Fruit fly (Drosophila melanogaster) whole organism, embryonic: ENCODE results near the gene da.
A peak's percentile ranks its signal among the peaks of the same experiment; 100 is the strongest.

Experiments used
- Abd-B ChIP-seq: fragments of 200-800 bp; sonication (Bioruptor generic); optimal IDR thresholded peaks from 2 replicates; lab custom pipeline; 2018; ENCODE audit warnings: missing biosample characterization, mild to moderate bottlenecking, missing genetic modification characterization, moderate library complexity
- Atf-2 ChIP-seq: fragments of 200-800 bp; sonication (Bioruptor generic); optimal IDR thresholded peaks from 2 replicates; lab custom pipeline; 2016; ENCODE audit warnings: missing biosample characterization, missing genetic modification characterization
- Bteb2 ChIP-seq: fragments of 200-800 bp; sonication (Bioruptor generic); optimal IDR thresholded peaks from 2 replicates; lab custom pipeline; 2016; ENCODE audit warnings: missing biosample characterization, missing genetic modification characterization
- CG10209 ChIP-seq: fragments of 200-800 bp; sonication (Bioruptor generic); optimal IDR thresholded peaks from 3 replicates; lab custom pipeline; 2017; ENCODE audit warnings: missing biosample characterization, mild to moderate bottlenecking, missing genetic modification characterization, missing genetic modification reagents
- CG11247 ChIP-seq: fragments of 200-800 bp; sonication (Bioruptor generic); IDR thresholded peaks from 2 replicates; pipeline ENCODE4 v1.3.6; 2022; ENCODE audit warnings: missing biosample characterization, missing genetic modification characterization
- CG11504 ChIP-seq: fragments of 200-800 bp; sonication (Bioruptor generic); optimal IDR thresholded peaks from 3 replicates; lab custom pipeline; 2019; ENCODE audit warnings: missing biosample characterization, mild to moderate bottlenecking, missing genetic modification characterization, moderate library complexity
- CG12299 ChIP-seq: fragments of 200-800 bp; sonication (Bioruptor generic); optimal IDR thresholded peaks from 2 replicates; lab custom pipeline; 2018; ENCODE audit warnings: missing biosample characterization, mild to moderate bottlenecking, missing genetic modification characterization
- CG12391 ChIP-seq: fragments of 200-800 bp; sonication (Bioruptor generic); optimal IDR thresholded peaks from 3 replicates; lab custom pipeline; 2018; ENCODE audit warnings: missing biosample characterization, mild to moderate bottlenecking, missing genetic modification characterization, moderate library complexity
- CG13894 ChIP-seq: fragments of 200-800 bp; sonication (Bioruptor generic); optimal IDR thresholded peaks from 3 replicates; lab custom pipeline; 2018; ENCODE audit warnings: missing biosample characterization, mild to moderate bottlenecking, missing genetic modification characterization, moderate library complexity
- CG14667 ChIP-seq: fragments of 200-800 bp; sonication (Bioruptor generic); IDR thresholded peaks from 2 replicates; pipeline ENCODE4 v1.3.6; 2022; ENCODE audit warnings: missing biosample characterization, missing genetic modification characterization
- CG18011 ChIP-seq: fragments of 200-800 bp; sonication (Bioruptor generic); optimal IDR thresholded peaks from 2 replicates; lab custom pipeline; 2017; ENCODE audit warnings: missing biosample characterization, missing genetic modification characterization, mild to moderate bottlenecking, moderate library complexity, missing genotype
- CG18262 ChIP-seq: fragments of 200-800 bp; optimal IDR thresholded peaks from 3 replicates; lab custom pipeline; 2019; ENCODE audit warnings: missing biosample characterization, mild to moderate bottlenecking, missing genetic modification characterization, moderate library complexity
- CG2199 ChIP-seq: fragments of 200-800 bp; sonication (Bioruptor generic); IDR thresholded peaks from 3 replicates; pipeline ENCODE4 v1.3.6; 2022; ENCODE audit warnings: missing biosample characterization, missing genetic modification characterization
- CG31365 ChIP-seq: fragments of 200-800 bp; sonication (Bioruptor generic); optimal IDR thresholded peaks from 2 replicates; lab custom pipeline; 2018; ENCODE audit warnings: missing biosample characterization, mild to moderate bottlenecking, missing genetic modification characterization
- CG32532 ChIP-seq: fragments of 200-800 bp; sonication (Bioruptor generic); IDR thresholded peaks from 2 replicates; pipeline ENCODE4 v1.3.6; 2022; ENCODE audit warnings: missing biosample characterization, missing genetic modification characterization
- CG33557 ChIP-seq: fragments of 200-800 bp; sonication (Bioruptor generic); optimal IDR thresholded peaks from 2 replicates; lab custom pipeline; 2019; ENCODE audit warnings: missing biosample characterization, mild to moderate bottlenecking, missing genetic modification characterization, moderate library complexity
- CG3726 ChIP-seq: fragments of 200-800 bp; sonication (Bioruptor generic); IDR thresholded peaks from 3 replicates; pipeline ENCODE4, ENCODE4 v1.3.6; 2022; ENCODE audit warnings: missing biosample characterization, missing genetic modification characterization
- CG4360 ChIP-seq: fragments of 200-800 bp; sonication (Bioruptor generic); IDR thresholded peaks from 2 replicates; pipeline ENCODE4 v1.3.6; 2022; ENCODE audit warnings: missing biosample characterization, missing genetic modification characterization
- CG7271 ChIP-seq: fragments of 200-800 bp; sonication (Bioruptor generic); optimal IDR thresholded peaks from 2 replicates; lab custom pipeline; 2018; ENCODE audit warnings: missing biosample characterization, mild to moderate bottlenecking, missing genetic modification characterization, moderate library complexity
- CG7357 ChIP-seq: fragments of 200-800 bp; sonication (Bioruptor generic); IDR thresholded peaks from 3 replicates; pipeline ENCODE4 v1.3.6; 2022; ENCODE audit warnings: missing biosample characterization, missing genetic modification characterization
- CG7963 ChIP-seq: fragments of 200-800 bp; sonication (Bioruptor generic); IDR thresholded peaks from 3 replicates; pipeline ENCODE4 v1.3.6; 2022; ENCODE audit warnings: missing biosample characterization, missing genetic modification characterization; ENCODE audit not compliant: partially characterized antibody
- D ChIP-seq, 2 experiments: fragments of 200-800 bp in 1 of 2; fragments of >200 bp in 1 of 2; sonication (Bioruptor generic) in 1 of 2; optimal IDR thresholded peaks; 2 replicates in 1 of 2; 3 replicates in 1 of 2; lab custom pipeline; 2017; ENCODE audit warnings: mild to moderate bottlenecking in 1 of 2, missing biosample characterization in 1 of 2, missing genetic modification characterization in 1 of 2, missing genetic modification reagents in 1 of 2
- ERR ChIP-seq: fragments of 200-800 bp; sonication (Bioruptor generic); optimal IDR thresholded peaks from 2 replicates; lab custom pipeline; 2016; ENCODE audit warnings: missing biosample characterization, missing genetic modification characterization
- Fer3 ChIP-seq: fragments of 200-800 bp; sonication (Bioruptor generic); optimal IDR thresholded peaks from 2 replicates; lab custom pipeline; 2018; ENCODE audit warnings: missing biosample characterization, mild to moderate bottlenecking, missing genetic modification characterization, moderate library complexity
- HLH4C ChIP-seq: fragments of 200-800 bp; sonication (Bioruptor generic); IDR thresholded peaks from 3 replicates; pipeline ENCODE4 v1.3.6; 2022; ENCODE audit warnings: missing biosample characterization, missing genetic modification characterization; ENCODE audit not compliant: partially characterized antibody
- Hr39 ChIP-seq: fragments of >200 bp; optimal IDR thresholded peaks from 2 replicates; lab custom pipeline; 2017
- Nf-YB ChIP-seq: fragments of 200-800 bp; sonication (Bioruptor generic); optimal IDR thresholded peaks from 3 replicates; lab custom pipeline; 2019; ENCODE audit warnings: missing biosample characterization, mild to moderate bottlenecking, missing genetic modification characterization, moderate library complexity
- Nf-YC ChIP-seq: fragments of 200-800 bp; optimal IDR thresholded peaks from 3 replicates; lab custom pipeline; 2019; ENCODE audit warnings: missing biosample characterization, mild to moderate bottlenecking, missing genetic modification characterization, moderate library complexity
- Sox102F ChIP-seq: fragments of 200-800 bp; sonication (Bioruptor generic); optimal IDR thresholded peaks from 2 replicates; lab custom pipeline; 2018; ENCODE audit warnings: missing biosample characterization, mild to moderate bottlenecking, missing genetic modification characterization, moderate library complexity
- Trl ChIP-seq, 3 experiments: fragments of >200 bp in 2 of 3; fragments of 200-800 bp in 1 of 3; sonication (Bioruptor generic) in 1 of 3; optimal IDR thresholded peaks; 2 replicates in 1 of 3; 3 replicates in 2 of 3; lab custom pipeline; 2016 to 2017; ENCODE audit warnings: missing biosample characterization in 1 of 3, missing genetic modification characterization in 1 of 3
- Vsx1 ChIP-seq: fragments of 200-800 bp; sonication (Bioruptor generic); optimal IDR thresholded peaks from 2 replicates; lab custom pipeline; 2017; ENCODE audit warnings: missing biosample characterization, mild to moderate bottlenecking, missing genetic modification characterization, missing genetic modification reagents
- ato ChIP-seq: fragments of 200-800 bp; sonication (Bioruptor generic); IDR thresholded peaks from 2 replicates; pipeline ENCODE4 v1.3.6; 2022; ENCODE audit warnings: missing biosample characterization, missing genetic modification characterization; ENCODE audit not compliant: partially characterized antibody
- bab2 ChIP-seq: fragments of 200-800 bp; sonication (Bioruptor generic); optimal IDR thresholded peaks from 2 replicates; lab custom pipeline; 2016; ENCODE audit warnings: missing biosample characterization, missing genetic modification characterization
- da ChIP-seq: fragments of 200-800 bp; sonication (Bioruptor generic); optimal IDR thresholded peaks from 2 replicates; lab custom pipeline; 2016; ENCODE audit warnings: missing biosample characterization, missing genetic modification characterization
- dati ChIP-seq: fragments of 200-800 bp; sonication (Bioruptor generic); IDR thresholded peaks from 2 replicates; pipeline ENCODE4 v1.3.6; 2022; ENCODE audit warnings: missing biosample characterization, missing genetic modification characterization
- dmrt11E ChIP-seq: fragments of 200-800 bp; sonication (Bioruptor generic); optimal IDR thresholded peaks from 3 replicates; lab custom pipeline; 2018; ENCODE audit warnings: missing biosample characterization, mild to moderate bottlenecking, missing genetic modification characterization, moderate library complexity
- eyg ChIP-seq: fragments of 200-800 bp; sonication (Bioruptor generic); optimal IDR thresholded peaks from 3 replicates; lab custom pipeline; 2016; ENCODE audit warnings: missing biosample characterization, missing genetic modification characterization
- hth ChIP-seq: fragments of >200 bp; optimal IDR thresholded peaks from 2 replicates; lab custom pipeline; 2017; ENCODE audit warnings: inconsistent platforms
- lab ChIP-seq: fragments of 200-800 bp; sonication (Bioruptor generic); optimal IDR thresholded peaks from 3 replicates; lab custom pipeline; 2017; ENCODE audit warnings: missing biosample characterization, missing genetic modification characterization, mild to moderate bottlenecking, moderate library complexity, missing genetic modification reagents
- lola ChIP-seq, 3 experiments: fragments of >200 bp in 2 of 3; fragments of 200-800 bp in 1 of 3; sonication (Bioruptor generic) in 1 of 3; optimal IDR thresholded peaks; 2 replicates each; lab custom pipeline; 2017 to 2019; ENCODE audit warnings: missing biosample characterization in 3 of 3, missing genetic modification characterization in 3 of 3, mild to moderate bottlenecking in 1 of 3, moderate library complexity in 1 of 3
- pita ChIP-seq: fragments of 200-800 bp; sonication (Bioruptor generic); optimal IDR thresholded peaks from 2 replicates; lab custom pipeline; 2017; ENCODE audit warnings: missing biosample characterization, mild to moderate bottlenecking, missing genetic modification characterization
- pros ChIP-seq: fragments of 200-800 bp; sonication (Bioruptor generic); optimal IDR thresholded peaks from 3 replicates; lab custom pipeline; 2019; ENCODE audit warnings: missing biosample characterization, mild to moderate bottlenecking, missing genetic modification characterization, moderate library complexity
- seq ChIP-seq: fragments of 200-800 bp; sonication (Bioruptor generic); IDR thresholded peaks from 2 replicates; pipeline ENCODE4 v1.3.6; 2022; ENCODE audit warnings: missing biosample characterization, missing genetic modification characterization
- tin ChIP-seq: fragments of 200-800 bp; sonication (Bioruptor generic); optimal IDR thresholded peaks from 3 replicates; lab custom pipeline; 2016; ENCODE audit warnings: missing biosample characterization, missing genetic modification characterization
- tio ChIP-seq: fragments of 200-800 bp; sonication (Bioruptor generic); optimal IDR thresholded peaks from 2 replicates; lab custom pipeline; 2017; ENCODE audit warnings: missing biosample characterization, missing genetic modification characterization, inconsistent platforms
- vfl ChIP-seq: fragments of 200-800 bp; sonication (Bioruptor generic); optimal IDR thresholded peaks from 2 replicates; lab custom pipeline; 2016; ENCODE audit warnings: missing biosample characterization, missing genetic modification characterization
- vnd ChIP-seq: fragments of 200-800 bp; sonication (Bioruptor generic); IDR thresholded peaks from 3 replicates; pipeline ENCODE4 v1.3.6; 2022; ENCODE audit warnings: missing biosample characterization, missing genetic modification characterization; ENCODE audit not compliant: partially characterized antibody
- yki ChIP-seq: fragments of >200 bp; optimal IDR thresholded peaks from 3 replicates; lab custom pipeline; 2018

Gene da

DNA sequence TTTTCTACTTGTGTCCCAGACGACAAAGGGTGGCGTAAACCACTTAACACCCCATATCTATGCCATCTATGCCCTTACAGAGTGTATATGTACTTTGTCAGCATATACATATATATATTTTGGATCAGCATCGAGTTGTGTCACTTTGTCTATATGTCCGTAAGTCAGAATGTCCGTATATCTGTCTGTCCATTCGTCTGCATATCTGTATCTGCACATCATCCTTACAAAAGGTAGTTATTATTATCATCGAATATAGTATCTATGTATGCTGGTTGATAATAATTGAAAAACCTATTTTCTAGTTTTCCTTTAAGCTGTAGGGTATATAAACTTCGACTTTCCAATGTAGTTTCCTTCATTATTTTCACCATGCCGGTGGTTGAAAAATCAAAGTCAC, 36.8 kb upstream of the da start (continued):
- TF ChIP-seq D (optimal IDR thresholded peaks at IDR 0.05; lab: Kevin White, UChicago) (no peak), D (GFP tag; optimal IDR thresholded peaks at IDR 0.05; lab: Kevin White, UChicago) (peak; percentile 20), CG13894 (tag; lab: Kevin White, UChicago) (no peak), dati (GFP tag; lab: Robert Waterston, UW) (no peak), tin (no peak), bab2 (no peak), hth (lab: Kevin White, UChicago) (no peak), HLH4C (GFP tag; lab: Robert Waterston, UW) (no peak), lola (GFP tag; optimal IDR thresholded peaks at IDR 0.05; lab: Kevin White, UChicago) (peak in 1 of 3 experiments; percentile 79), lab (GFP tag; lab: Kevin White, UChicago) (no peak), CG18262 (tag; lab: Kevin White, UChicago) (peak; percentile 63), CG33557 (GFP tag; lab: Kevin White, UChicago) (peak; percentile 28), Sox102F (GFP tag; lab: Kevin White, UChicago) (no peak), CG11504 (tag; lab: Kevin White, UChicago) (peak; percentile 71), dmrt11E (tag; lab: Kevin White, UChicago) (peak; percentile 65), CG32532 (GFP tag; lab: Robert Waterston, UW) (no peak), vnd (GFP tag; lab: Robert Waterston, UW) (no peak)

dm6 chr2L:10353871-10354270, 34.0 kb upstream of the da start, which contains the start of gene CG34367:
Gene CG34367, minus strand, starts transcription at chr2L:10353905.
- TF ChIP-seq Nf-YB (peak; percentile 96), CG31365 (no peak), pros (GFP tag; lab: Kevin White, UChicago) (peak; percentile 86), Nf-YC (peak; percentile 97), seq (peak; percentile 67; the same call in 1 of the 2 replicates), Trl (optimal IDR thresholded peaks at IDR 0.05; lab: Kevin White, UChicago) (peak; percentile 45 to 50), Trl (GFP tag; optimal IDR thresholded peaks at IDR 0.05; lab: Kevin White, UChicago) (no peak)

dm6 chr2L:10356508-10356907, 31.4 kb upstream of the da start, which contains the start of the genes CtsL4 and ClpP:
Gene CtsL4, minus strand, starts transcription at chr2L:10356597.
Gene ClpP, plus strand, starts transcription at chr2L:10356795.
- TF ChIP-seq da (GFP tag; lab: Kevin White, UChicago): no peak
- TF ChIP-seq CG12299 (tag; lab: Kevin White, UChicago): peak; percentile 39
- peak; percentile 43 for TF ChIP-seq vfl
- TF ChIP-seq CG4360 (GFP tag; lab: Robert Waterston, UW): no peak
- peak; percentile 55; the same call in 1 of the 3 replicates for TF ChIP-seq CG2199 (GFP tag; lab: Robert Waterston, UW)
- peak; percentile 64 for TF ChIP-seq CG12391 (tag; lab: Kevin White, UChicago)
- no peak for TF ChIP-seq CG3726 (GFP tag; lab: Robert Waterston, UW)
- TF ChIP-seq Abd-B (GFP tag; lab: Kevin White, UChicago): peak; percentile 46
- peak; percentile 26 for TF ChIP-seq Fer3 (tag; lab: Kevin White, UChicago)
- TF ChIP-seq CG7963 (GFP tag; lab: Robert Waterston, UW): no peak
- TF ChIP-seq Bteb2: peak; percentile 24
- no peak for TF ChIP-seq Vsx1
- peak; percentile 85 for TF ChIP-seq CG14667 (GFP tag; lab: Robert Waterston, UW)
- no peak for TF ChIP-seq CG18011
- TF ChIP-seq CG11247 (GFP tag; lab: Robert Waterston, UW): no peak
- no peak for TF ChIP-seq pita (GFP tag; lab: Kevin White, UChicago)
- no peak for TF ChIP-seq ato (GFP tag; lab: Robert Waterston, UW)
- TF ChIP-seq CG7357: peak; percentile 39; the same call in 2 of the 3 replicates
- peak; percentile 24 for TF ChIP-seq CG10209 (GFP tag; lab: Kevin White, UChicago)
- TF ChIP-seq eyg (GFP tag; lab: Kevin White, UChicago): no peak
- TF ChIP-seq tio: no peak
- no peak for TF ChIP-seq yki (lab: Kevin White, UChicago)
- no peak for TF ChIP-seq Atf-2 (GFP tag; lab: Kevin White, UChicago)
- no peak for TF ChIP-seq ERR (GFP tag; lab: Kevin White, UChicago)
- TF ChIP-seq CG7271: peak; percentile 8
- TF ChIP-seq Hr39: no peak
